Worm (Caenorhabditis elegans): Measurements from ENCODE around the gene clh-1.
A peak's percentile ranks its signal among the peaks of the same experiment; 100 is the strongest.

ce11 chrII:11838353-11838752 is 17.9 kb downstream of the clh-1 start:
- TF ChIP-seq pax-3 (tag; optimal IDR thresholded peaks at IDR 0.05) = no peak
- TF ChIP-seq nhr-19 (GFP tag; conservative IDR thresholded peaks at IDR 0.05) = peak; percentile 24; the same call in 1 of the 2 replicates
- TF ChIP-seq fkh-8 (tag; optimal IDR thresholded peaks at IDR 0.05) = no peak
- TF ChIP-seq sptf-1 (tag; optimal IDR thresholded peaks at IDR 0.05) = no peak
- peak in 4 of 6 experiments; percentile 66 to 93 (median 67) for TF ChIP-seq elt-3 (tag; optimal IDR thresholded peaks at IDR 0.05)
- TF ChIP-seq aly-2 (tag; optimal IDR thresholded peaks at IDR 0.05) = no peak
- TF ChIP-seq unc-86 (tag; optimal IDR thresholded peaks at IDR 0.05) = no peak
- no peak for TF ChIP-seq elt-2 (tag; optimal IDR thresholded peaks at IDR 0.05)
- TF ChIP-seq lin-15B (tag; optimal IDR thresholded peaks at IDR 0.05) = no peak
- no peak for TF ChIP-seq unc-62 (GFP tag; optimal IDR thresholded peaks at IDR 0.05)
- TF ChIP-seq egl-27 (tag; optimal IDR thresholded peaks at IDR 0.05) = no peak
- no peak for TF ChIP-seq skn-1 (tag; optimal IDR thresholded peaks at IDR 0.05)
